Fruit fly (Drosophila melanogaster): ENCODE data around the gene Gr94a.

DNA sequence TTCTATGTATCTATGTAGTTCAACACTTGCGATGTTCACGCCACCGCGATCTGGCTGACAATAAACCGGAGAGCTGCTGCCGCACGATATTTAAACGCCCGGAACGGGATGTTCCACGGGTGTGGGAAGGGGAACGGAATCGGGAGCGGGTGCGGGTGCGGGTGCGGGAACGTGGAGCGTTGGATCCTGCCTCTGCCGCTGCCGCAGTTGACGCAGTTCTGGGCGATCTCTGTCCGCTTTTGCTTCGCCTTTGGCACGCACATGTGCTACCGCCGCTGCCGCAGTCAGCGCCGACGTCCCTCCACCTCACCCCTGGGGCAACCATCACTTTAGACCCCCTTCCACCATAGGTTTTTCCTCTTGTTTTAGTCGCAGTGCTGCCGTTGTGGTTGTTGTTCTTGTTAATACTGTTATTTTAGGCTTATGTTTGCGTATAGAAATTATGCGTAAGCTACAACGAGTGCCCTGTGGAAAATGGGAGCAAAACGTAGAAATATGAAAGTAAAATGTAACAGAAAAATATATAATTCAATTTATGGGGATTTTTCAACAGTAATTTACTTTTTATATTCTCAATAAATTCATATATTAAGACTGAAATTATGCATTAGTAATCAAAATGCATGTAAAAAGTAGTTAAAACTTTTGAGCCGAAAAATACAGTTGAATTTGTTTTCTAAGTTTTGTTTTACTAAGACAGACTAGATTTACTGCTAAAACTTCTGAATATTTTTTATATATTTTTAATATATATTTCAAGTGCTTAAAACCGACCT lies 24.6 kb upstream of the Gr94a start, which contains the start of gene lmd:
- TF ChIP-seq Lpt (GFP tag; optimal IDR thresholded peaks at IDR 0.05) = no peak
- no peak for TF ChIP-seq CG12659 (GFP tag; optimal IDR thresholded peaks at IDR 0.05)
- TF ChIP-seq CG31388 (GFP tag; optimal IDR thresholded peaks at IDR 0.05) = no peak
- TF ChIP-seq CG4404 (GFP tag; IDR thresholded peaks at IDR 0.05) = no peak
- TF ChIP-seq HLH54F (GFP tag; optimal IDR thresholded peaks at IDR 0.05) = no peak
- TF ChIP-seq CG9817 (tag; optimal IDR thresholded peaks at IDR 0.05) = no peak
- TF ChIP-seq CG6689 (GFP tag; IDR thresholded peaks at IDR 0.05) = no peak
- no peak for TF ChIP-seq ci (GFP tag; IDR thresholded peaks at IDR 0.05)
- TF ChIP-seq maf-S (GFP tag; optimal IDR thresholded peaks at IDR 0.05) = no peak
- no peak for TF ChIP-seq phol (tag; optimal IDR thresholded peaks at IDR 0.05)
- no peak for TF ChIP-seq z (GFP tag; IDR thresholded peaks at IDR 0.05)
- no peak for TF ChIP-seq CG9215 (GFP tag; IDR thresholded peaks at IDR 0.05)
- no peak for TF ChIP-seq D19B (GFP tag; optimal IDR thresholded peaks at IDR 0.05)

Measured in whole organism, embryonic.